Worm (Caenorhabditis elegans): ENCODE data around the gene C10A4.1.

DNA sequence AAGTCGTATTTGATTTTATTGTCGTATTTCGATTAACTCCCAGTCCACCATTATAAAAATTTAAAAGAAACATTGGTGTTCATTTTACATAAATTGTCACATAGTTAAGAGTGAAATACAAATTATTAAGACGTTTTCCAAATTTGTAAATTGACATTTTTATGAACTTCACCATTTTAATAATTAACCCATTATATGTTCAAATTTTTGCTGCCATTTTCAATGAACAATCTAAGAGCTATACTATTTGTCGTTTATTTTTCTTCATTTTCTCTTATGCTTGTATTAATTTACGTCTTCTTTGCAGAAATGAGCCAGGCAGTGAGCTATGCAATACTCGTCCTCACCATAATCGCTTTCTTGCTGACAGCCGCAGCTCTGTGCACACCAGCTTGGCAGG is 15.0 kb downstream of the C10A4.1 start, which contains the start of gene clc-2:
- no peak for TF ChIP-seq fax-1 (tag; optimal IDR thresholded peaks at IDR 0.05)
- TF ChIP-seq unc-42 (tag; optimal IDR thresholded peaks at IDR 0.05): no peak
- TF ChIP-seq ama-1 (optimal IDR thresholded peaks at IDR 0.05): no peak
- TF ChIP-seq ztf-16 (tag; optimal IDR thresholded peaks at IDR 0.05): no peak
- TF ChIP-seq elt-2 (tag; optimal IDR thresholded peaks at IDR 0.05): no peak
- TF ChIP-seq K09A11.1 (tag; optimal IDR thresholded peaks at IDR 0.05; ENCODE audit: insufficient read depth): no peak

Data from whole organism, late embryonic.